Fruit fly (Drosophila melanogaster): ENCODE measurements around the gene CG3222.

The CG3222 gene

dm6 chr3L:9613960-9614588, 15.3 kb downstream of the CG3222 start:
- no peak for TF ChIP-seq Eip93F (GFP tag; optimal IDR thresholded peaks at IDR 0.05)
- peak; percentile 20 for TF ChIP-seq CG11902 (GFP tag; optimal IDR thresholded peaks at IDR 0.05)
- peak; percentile 19 for TF ChIP-seq CG3919 (GFP tag; optimal IDR thresholded peaks at IDR 0.05)
- peak; percentile 75 for TF ChIP-seq Blimp-1 (GFP tag; optimal IDR thresholded peaks at IDR 0.05)
- no peak for TF ChIP-seq CG6808 (GFP tag; optimal IDR thresholded peaks at IDR 0.05)
- TF ChIP-seq cyc (GFP tag; optimal IDR thresholded peaks at IDR 0.05) = peak; percentile 64
- peak; percentile 27 for TF ChIP-seq lz (GFP tag; optimal IDR thresholded peaks at IDR 0.05)

- no peak for TF ChIP-seq CG6276 (GFP tag; optimal IDR thresholded peaks at IDR 0.05)
- TF ChIP-seq Hr38 (GFP tag; optimal IDR thresholded peaks at IDR 0.05) = no peak
- TF ChIP-seq Gug (GFP tag; IDR thresholded peaks at IDR 0.05) = no peak
- peak; percentile 12 for TF ChIP-seq net (GFP tag; optimal IDR thresholded peaks at IDR 0.05)
- TF ChIP-seq CG15336 (GFP tag; IDR thresholded peaks at IDR 0.05) = peak; percentile 30; the same call in 1 of the 2 replicates
- TF ChIP-seq dac (GFP tag; optimal IDR thresholded peaks at IDR 0.05) = no peak
- no peak for TF ChIP-seq lz (GFP tag; optimal IDR thresholded peaks at IDR 0.05)
- no peak for TF ChIP-seq CG11294 (GFP tag; IDR thresholded peaks at IDR 0.05)
- TF ChIP-seq acj6 (GFP tag; optimal IDR thresholded peaks at IDR 0.05) = no peak
- TF ChIP-seq Ets21C (GFP tag; optimal IDR thresholded peaks at IDR 0.05) = no peak
- TF ChIP-seq vri (GFP tag; optimal IDR thresholded peaks at IDR 0.05) = peak; percentile 15
- TF ChIP-seq CG16779 (tag; optimal IDR thresholded peaks at IDR 0.05) = peak; percentile 30
- no peak for TF ChIP-seq Hr4 (GFP tag; optimal IDR thresholded peaks at IDR 0.05)
- TF ChIP-seq Sox15 (GFP tag; optimal IDR thresholded peaks at IDR 0.05) = no peak
- TF ChIP-seq CG10669 (GFP tag; optimal IDR thresholded peaks at IDR 0.05) = no peak
- TF ChIP-seq fd85E (GFP tag; optimal IDR thresholded peaks at IDR 0.05) = peak; percentile 25
- TF ChIP-seq CG8319 (GFP tag; optimal IDR thresholded peaks at IDR 0.05) = no peak
- TF ChIP-seq Smox (GFP tag; optimal IDR thresholded peaks at IDR 0.05) = no peak
- peak; percentile 82 for TF ChIP-seq svp (GFP tag)
- TF ChIP-seq Sox102F (GFP tag; optimal IDR thresholded peaks at IDR 0.05) = no peak
- TF ChIP-seq Blimp-1 (GFP tag; optimal IDR thresholded peaks at IDR 0.05) = peak; percentile 52
- TF ChIP-seq esn (GFP tag; optimal IDR thresholded peaks at IDR 0.05) = peak; percentile 8
- TF ChIP-seq Eip75B (GFP tag; optimal IDR thresholded peaks at IDR 0.05) = no peak
- TF ChIP-seq dsx (GFP tag; optimal IDR thresholded peaks at IDR 0.05; ENCODE audit: poor library complexity, severe bottlenecking) = peak; percentile 97
- TF ChIP-seq CG32006 (GFP tag; optimal IDR thresholded peaks at IDR 0.05) = no peak
- no peak for TF ChIP-seq pdm3 (GFP tag; optimal IDR thresholded peaks at IDR 0.05)
- TF ChIP-seq CG4318 (GFP tag; optimal IDR thresholded peaks at IDR 0.05) = no peak
- no peak for TF ChIP-seq topi (GFP tag; optimal IDR thresholded peaks at IDR 0.05)
- TF ChIP-seq fd59A (GFP tag; optimal IDR thresholded peaks at IDR 0.05) = no peak
- TF ChIP-seq salr (GFP tag; optimal IDR thresholded peaks at IDR 0.05) = no peak
- peak; percentile 80 for TF ChIP-seq fkh (GFP tag; optimal IDR thresholded peaks at IDR 0.05)
- peak; percentile 39 for TF ChIP-seq CG1621 (tag; optimal IDR thresholded peaks at IDR 0.05)
- no peak for TF ChIP-seq CG8632 (GFP tag; optimal IDR thresholded peaks at IDR 0.05)
- peak; percentile 27 for TF ChIP-seq CG9139 (GFP tag; optimal IDR thresholded peaks at IDR 0.05)
- TF ChIP-seq CG6163 (GFP tag; IDR thresholded peaks at IDR 0.05) = peak; percentile 56; the same call in 2 of the 3 replicates
- no peak for TF ChIP-seq CG6854 (GFP tag; optimal IDR thresholded peaks at IDR 0.05)
- TF ChIP-seq CG31627 (GFP tag; optimal IDR thresholded peaks at IDR 0.05) = no peak
- peak; percentile 6 for TF ChIP-seq CG34406 (GFP tag; optimal IDR thresholded peaks at IDR 0.05)
- TF ChIP-seq Eip78C (GFP tag) = peak; percentile 67
- no peak for TF ChIP-seq Hr39 (GFP tag; optimal IDR thresholded peaks at IDR 0.05)
- no peak for TF ChIP-seq spab (GFP tag; optimal IDR thresholded peaks at IDR 0.05)
- no peak for TF ChIP-seq CG3032 (tag; optimal IDR thresholded peaks at IDR 0.05)
- peak; percentile 10 for TF ChIP-seq Ets96B (tag; optimal IDR thresholded peaks at IDR 0.05)
These were observed 16.0 kb downstream of the CG3222 start, which contains the start of gene LanB2 for dm6 chr3L:9614589-9615442. Gene LanB2, plus strand, starts transcription at chr3L:9614914.

Measured in whole organism, prepupa.